Fruit fly (Drosophila melanogaster): ENCODE measurements around the gene CG17261.
A peak's percentile ranks its signal among the peaks of the same experiment; 100 is the strongest.

Gene CG17261

DNA sequence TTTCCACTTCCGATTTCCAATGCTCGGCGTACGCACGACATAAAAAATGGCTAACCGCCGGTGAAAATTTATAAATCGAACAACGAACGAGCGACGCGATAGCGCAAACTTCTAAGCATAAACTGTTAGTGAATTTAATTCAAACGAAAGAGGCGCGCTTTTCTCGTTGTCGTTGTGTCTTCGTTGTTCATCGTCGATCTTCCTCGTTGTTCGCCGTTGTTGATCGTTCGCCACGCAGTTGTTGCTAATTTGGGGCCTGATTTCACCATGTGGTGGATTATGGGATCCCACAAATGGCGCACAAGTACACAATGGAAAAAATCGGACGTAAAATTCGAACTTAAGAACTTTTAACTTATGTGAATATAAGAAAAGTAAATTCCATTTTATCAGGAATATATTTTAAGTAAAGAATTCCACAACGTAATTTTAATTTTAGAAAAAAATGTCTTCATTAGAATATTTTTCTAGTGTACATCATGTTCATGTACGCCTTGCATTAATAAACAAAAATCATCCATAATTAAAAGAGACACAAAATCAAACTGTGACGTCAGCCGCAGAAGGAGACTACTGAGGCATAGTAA is 44.0 kb downstream of the CG17261 start (continued):
- peak; percentile 67 for TF ChIP-seq CG6854 (GFP tag; optimal IDR thresholded peaks at IDR 0.05)
- peak; percentile 60 for TF ChIP-seq CG14441 (GFP tag; IDR thresholded peaks at IDR 0.05)
- TF ChIP-seq CG7357 (GFP tag; IDR thresholded peaks at IDR 0.05), result peak; percentile 56; the same call in 2 of the 3 replicates
- TF ChIP-seq CG8924 (tag; optimal IDR thresholded peaks at IDR 0.05), result peak; percentile 79
- TF ChIP-seq zen2 (GFP tag; IDR thresholded peaks at IDR 0.05; ENCODE audit: partially characterized antibody), result no peak
- TF ChIP-seq ssp (GFP tag; IDR thresholded peaks at IDR 0.05), result peak; percentile 31; the same call in 1 of the 2 replicates
- no peak for TF ChIP-seq hb (GFP tag; IDR thresholded peaks at IDR 0.05; ENCODE audit: partially characterized antibody)
- TF ChIP-seq CG12071 (GFP tag; optimal IDR thresholded peaks at IDR 0.05), result peak; percentile 26
- TF ChIP-seq tap (tag; optimal IDR thresholded peaks at IDR 0.05), result peak; percentile 66
- TF ChIP-seq exex (tag; optimal IDR thresholded peaks at IDR 0.05), result peak; percentile 32
- TF ChIP-seq Dip2 (GFP tag; IDR thresholded peaks at IDR 0.05), result no peak
- TF ChIP-seq CG11247 (GFP tag; IDR thresholded peaks at IDR 0.05), result peak; percentile 41; the same call in 1 of the 2 replicates
- TF ChIP-seq CG8089 (GFP tag; optimal IDR thresholded peaks at IDR 0.05), result no peak
- TF ChIP-seq CG16779 (GFP tag; IDR thresholded peaks at IDR 0.05), result no peak
- TF ChIP-seq ATbp (GFP tag; optimal IDR thresholded peaks at IDR 0.05), result peak; percentile 30
- TF ChIP-seq CG10274 (GFP tag; optimal IDR thresholded peaks at IDR 0.05), result peak; percentile 12
- peak; percentile 50 for TF ChIP-seq CG12104 (GFP tag; optimal IDR thresholded peaks at IDR 0.05)
- TF ChIP-seq ro (GFP tag; IDR thresholded peaks at IDR 0.05), result no peak
- peak; percentile 66 for TF ChIP-seq CG15514 (GFP tag; optimal IDR thresholded peaks at IDR 0.05)
- peak; percentile 73 for TF ChIP-seq tgo (GFP tag; IDR thresholded peaks at IDR 0.05)
- no peak for TF ChIP-seq lbe (GFP tag; optimal IDR thresholded peaks at IDR 0.05)
- TF ChIP-seq z (GFP tag; IDR thresholded peaks at IDR 0.05), result no peak
- peak; percentile 52; the same call in 2 of the 3 replicates for TF ChIP-seq CG14050 (GFP tag; IDR thresholded peaks at IDR 0.05)
- TF ChIP-seq CrebB (tag; optimal IDR thresholded peaks at IDR 0.05), result peak; percentile 63
- TF ChIP-seq cas (GFP tag; IDR thresholded peaks at IDR 0.05), result peak; percentile 43; the same call in 1 of the 2 replicates
- peak; percentile 58 for TF ChIP-seq CG17829 (tag; optimal IDR thresholded peaks at IDR 0.05)
- peak; percentile 6 for TF ChIP-seq Antp (GFP tag; optimal IDR thresholded peaks at IDR 0.05)
- peak; percentile 72 for TF ChIP-seq bcd (GFP tag; optimal IDR thresholded peaks at IDR 0.05)
- peak; percentile 17 for TF ChIP-seq Mad (GFP tag; optimal IDR thresholded peaks at IDR 0.05)
- peak; percentile 59 for TF ChIP-seq vfl (GFP tag; optimal IDR thresholded peaks at IDR 0.05)
- peak; percentile 49 for TF ChIP-seq CG8388 (GFP tag; optimal IDR thresholded peaks at IDR 0.05)
- TF ChIP-seq ranshi (GFP tag; IDR thresholded peaks at IDR 0.05), result peak; percentile 70
- TF ChIP-seq CG30403 (GFP tag; optimal IDR thresholded peaks at IDR 0.05), result peak; percentile 67
- no peak for TF ChIP-seq fd64A (GFP tag; optimal IDR thresholded peaks at IDR 0.05)
- TF ChIP-seq CG15269 (tag; optimal IDR thresholded peaks at IDR 0.05), result peak; percentile 86
- peak; percentile 29 for TF ChIP-seq sd (tag; optimal IDR thresholded peaks at IDR 0.05)
- 0 out of 3 replicates have a peak, but pooled peaks have one; percentile 44 for TF ChIP-seq zfh1 (GFP tag; IDR thresholded peaks at IDR 0.05)
- TF ChIP-seq Sry-δ (GFP tag; optimal IDR thresholded peaks at IDR 0.05), result peak; percentile 4
- TF ChIP-seq fd3F (GFP tag; optimal IDR thresholded peaks at IDR 0.05), result peak; percentile 73
- no peak for TF ChIP-seq CG11696 (GFP tag; IDR thresholded peaks at IDR 0.05)
- no peak for TF ChIP-seq disco-r (GFP tag; optimal IDR thresholded peaks at IDR 0.05)
- peak; percentile 11 for TF ChIP-seq Dp (GFP tag; optimal IDR thresholded peaks at IDR 0.05)
- no peak for TF ChIP-seq CG10431 (GFP tag; optimal IDR thresholded peaks at IDR 0.05)
- TF ChIP-seq grau (tag; optimal IDR thresholded peaks at IDR 0.05), result peak; percentile 83
- peak; percentile 69 for TF ChIP-seq fd96Cb (tag; optimal IDR thresholded peaks at IDR 0.05)
- peak; percentile 67 for TF ChIP-seq E2f2 (GFP tag; IDR thresholded peaks at IDR 0.05)
- no peak for TF ChIP-seq MESR4 (GFP tag; optimal IDR thresholded peaks at IDR 0.05)
- peak; percentile 7 for TF ChIP-seq CG8944 (GFP tag; optimal IDR thresholded peaks at IDR 0.05)
- TF ChIP-seq CG11723 (GFP tag; optimal IDR thresholded peaks at IDR 0.05), result peak; percentile 12
- no peak for TF ChIP-seq Dll (GFP tag; IDR thresholded peaks at IDR 0.05; ENCODE audit: partially characterized antibody)
